Fruit fly (Drosophila melanogaster) whole organism, embryonic: ENCODE data around the gene fmt.

Source experiments
- ATbp ChIP-seq: fragments of 200-800 bp; sonication (Bioruptor generic); optimal IDR thresholded peaks from 2 replicates; lab custom pipeline; 2017; ENCODE audit warnings: missing biosample characterization, mild to moderate bottlenecking, missing genetic modification characterization, missing genetic modification reagents
- Ada2b ChIP-seq: fragments of 200-800 bp; sonication (Bioruptor generic); IDR thresholded peaks from 2 replicates; pipeline ENCODE4 v1.3.6; 2022; ENCODE audit warnings: missing biosample characterization, missing genetic modification characterization
- CG10462 ChIP-seq: fragments of 200-800 bp; sonication (Bioruptor generic); optimal IDR thresholded peaks from 2 replicates; lab custom pipeline; 2016; ENCODE audit warnings: missing biosample characterization, missing genetic modification characterization
- CG10654 ChIP-seq: fragments of 200-800 bp; sonication (Bioruptor generic); optimal IDR thresholded peaks from 2 replicates; lab custom pipeline; 2016; ENCODE audit warnings: missing biosample characterization, missing genetic modification characterization
- CG10979 ChIP-seq: fragments of 200-800 bp; sonication (Bioruptor generic); optimal IDR thresholded peaks from 2 replicates; lab custom pipeline; 2018; ENCODE audit warnings: missing biosample characterization, mild to moderate bottlenecking, missing genetic modification characterization, moderate library complexity
- CG13624 ChIP-seq: fragments of 200-800 bp; sonication (Bioruptor generic); optimal IDR thresholded peaks from 2 replicates; lab custom pipeline; 2016; ENCODE audit warnings: missing biosample characterization, missing genetic modification characterization
- CG1602 ChIP-seq: fragments of 200-800 bp; sonication (Bioruptor generic); optimal IDR thresholded peaks from 3 replicates; lab custom pipeline; 2016; ENCODE audit warnings: missing biosample characterization, missing genetic modification characterization
- CG17328 ChIP-seq: fragments of 200-800 bp; sonication (Bioruptor generic); IDR thresholded peaks from 2 replicates; pipeline ENCODE4 v1.3.6; 2022; ENCODE audit warnings: missing biosample characterization, missing genetic modification characterization
- CG17612 ChIP-seq: fragments of 200-800 bp; sonication (Bioruptor generic); IDR thresholded peaks from 2 replicates; pipeline ENCODE4 v1.3.6; 2022; ENCODE audit warnings: missing biosample characterization, missing genetic modification characterization
- CG2116 ChIP-seq: fragments of 200-800 bp; sonication (Bioruptor generic); optimal IDR thresholded peaks from 3 replicates; lab custom pipeline; 2018; ENCODE audit warnings: missing biosample characterization, mild to moderate bottlenecking, missing genetic modification characterization
- CG2712 ChIP-seq: fragments of 200-800 bp; optimal IDR thresholded peaks from 3 replicates; lab custom pipeline; 2019; ENCODE audit warnings: missing biosample characterization, mild to moderate bottlenecking, missing genetic modification characterization, moderate library complexity
- CG3995 ChIP-seq: fragments of 200-800 bp; sonication (Bioruptor generic); optimal IDR thresholded peaks from 3 replicates; lab custom pipeline; 2016; ENCODE audit warnings: missing biosample characterization, missing genetic modification characterization
- CG4328 ChIP-seq: fragments of 200-800 bp; sonication (Bioruptor generic); optimal IDR thresholded peaks from 3 replicates; lab custom pipeline; 2017; ENCODE audit warnings: missing biosample characterization, missing genetic modification reagents, missing genetic modification characterization
- CG43689 ChIP-seq: fragments of 200-800 bp; sonication (Bioruptor generic); IDR thresholded peaks from 2 replicates; pipeline ENCODE4 v1.3.6; 2022; ENCODE audit warnings: missing biosample characterization, missing genetic modification characterization
- CG6765 ChIP-seq: fragments of 200-800 bp; sonication (Bioruptor generic); optimal IDR thresholded peaks from 3 replicates; lab custom pipeline; 2017; ENCODE audit warnings: missing biosample characterization, mild to moderate bottlenecking, missing genetic modification characterization
- CG8924 ChIP-seq: fragments of 200-800 bp; optimal IDR thresholded peaks from 3 replicates; lab custom pipeline; 2019; ENCODE audit warnings: missing biosample characterization, mild to moderate bottlenecking, missing genetic modification characterization, moderate library complexity
- CG9215 ChIP-seq: fragments of 200-800 bp; sonication (Bioruptor generic); IDR thresholded peaks from 2 replicates; pipeline ENCODE4 v1.3.6; 2022; ENCODE audit warnings: missing biosample characterization, missing genetic modification characterization
- CG9932 ChIP-seq: fragments of 200-800 bp; sonication (Bioruptor generic); IDR thresholded peaks from 2 replicates; pipeline ENCODE4 v1.3.6; 2022; ENCODE audit warnings: missing biosample characterization, missing genetic modification characterization
- CHES-1-like ChIP-seq: fragments of 200-800 bp; sonication (Bioruptor generic); optimal IDR thresholded peaks from 2 replicates; lab custom pipeline; 2016; ENCODE audit warnings: missing biosample characterization, missing genetic modification characterization
- CrebB ChIP-seq: fragments of 200-800 bp; sonication (Bioruptor generic); optimal IDR thresholded peaks from 3 replicates; lab custom pipeline; 2018; ENCODE audit warnings: missing biosample characterization, mild to moderate bottlenecking, missing genetic modification characterization
- Dad ChIP-seq: fragments of 200-800 bp; sonication (Bioruptor generic); optimal IDR thresholded peaks from 3 replicates; lab custom pipeline; 2016; ENCODE audit warnings: missing biosample characterization, missing genetic modification characterization
- Deaf1 ChIP-seq: fragments of 200-800 bp; optimal IDR thresholded peaks from 3 replicates; lab custom pipeline; 2019; ENCODE audit warnings: missing biosample characterization, mild to moderate bottlenecking, missing genetic modification characterization, moderate library complexity
- Dek ChIP-seq: fragments of 200-800 bp; sonication (Bioruptor generic); optimal IDR thresholded peaks from 3 replicates; lab custom pipeline; 2019; ENCODE audit warnings: missing biosample characterization, mild to moderate bottlenecking, missing genetic modification characterization, moderate library complexity
- Doc2 ChIP-seq: fragments of 200-800 bp; sonication (Bioruptor generic); IDR thresholded peaks from 2 replicates; pipeline ENCODE4 v1.3.6; 2022; ENCODE audit warnings: missing biosample characterization, missing genetic modification characterization
- E2f1 ChIP-seq: fragments of 200-800 bp; sonication (Bioruptor generic); IDR thresholded peaks from 2 replicates; pipeline ENCODE4 v1.3.6; 2022; ENCODE audit warnings: missing biosample characterization, missing genetic modification characterization
- H2.0 ChIP-seq: fragments of 200-800 bp; sonication (Bioruptor generic); IDR thresholded peaks from 2 replicates; pipeline ENCODE4 v1.3.6; 2022; ENCODE audit warnings: missing biosample characterization, missing genetic modification characterization
- HmgD ChIP-seq: fragments of 200-800 bp; sonication (Bioruptor generic); optimal IDR thresholded peaks from 3 replicates; lab custom pipeline; 2016; ENCODE audit warnings: missing biosample characterization, missing genetic modification characterization
- Hr51 ChIP-seq, 2 experiments: fragments of 200-800 bp; sonication (Bioruptor generic); optimal IDR thresholded peaks; 2 replicates in 1 of 2; 3 replicates in 1 of 2; lab custom pipeline; 2016 to 2018; ENCODE audit warnings: missing biosample characterization in 2 of 2, missing genetic modification characterization in 2 of 2, mild to moderate bottlenecking in 1 of 2, moderate library complexity in 1 of 2
- Med ChIP-seq: fragments of 200-800 bp; sonication (Bioruptor generic); peaks from one replicate; lab custom pipeline; 2016; ENCODE audit warnings: missing biosample characterization, missing genetic modification characterization, mild to moderate bottlenecking, inconsistent platforms, moderate library complexity
- Nf-YB ChIP-seq: fragments of 200-800 bp; sonication (Bioruptor generic); optimal IDR thresholded peaks from 3 replicates; lab custom pipeline; 2019; ENCODE audit warnings: missing biosample characterization, mild to moderate bottlenecking, missing genetic modification characterization, moderate library complexity
- Oaz ChIP-seq: fragments of 200-800 bp; sonication (Bioruptor generic); IDR thresholded peaks from 2 replicates; pipeline ENCODE4 v1.3.6; 2022; ENCODE audit warnings: missing biosample characterization, missing genetic modification characterization
- PHDP ChIP-seq: fragments of 200-800 bp; sonication (Bioruptor generic); optimal IDR thresholded peaks from 3 replicates; lab custom pipeline; 2018; ENCODE audit warnings: missing biosample characterization, mild to moderate bottlenecking, missing genetic modification characterization, moderate library complexity
- Poxn ChIP-seq: fragments of 200-800 bp; sonication (Bioruptor generic); IDR thresholded peaks from 2 replicates; pipeline ENCODE4 v1.3.6; 2022; ENCODE audit warnings: missing biosample characterization, missing genetic modification characterization
- Sry-δ ChIP-seq: fragments of 200-800 bp; sonication (Bioruptor generic); optimal IDR thresholded peaks from 2 replicates; lab custom pipeline; 2016; ENCODE audit warnings: missing biosample characterization, missing genetic modification characterization
- aop ChIP-seq: fragments of 200-800 bp; sonication (Bioruptor generic); IDR thresholded peaks from 2 replicates; pipeline ENCODE4 v1.3.6; 2022; ENCODE audit warnings: missing biosample characterization, missing genetic modification characterization
- ato ChIP-seq: fragments of 200-800 bp; sonication (Bioruptor generic); IDR thresholded peaks from 2 replicates; pipeline ENCODE4 v1.3.6; 2022; ENCODE audit warnings: missing biosample characterization, missing genetic modification characterization; ENCODE audit not compliant: partially characterized antibody
- crc ChIP-seq: fragments of 200-800 bp; sonication (Bioruptor generic); optimal IDR thresholded peaks from 2 replicates; lab custom pipeline; 2016; ENCODE audit warnings: missing biosample characterization, missing genetic modification characterization
- danr ChIP-seq: fragments of 200-800 bp; sonication (Bioruptor generic); IDR thresholded peaks from 2 replicates; pipeline ENCODE4 v1.3.6; 2022; ENCODE audit warnings: missing biosample characterization, missing genetic modification characterization
- dimm ChIP-seq: fragments of 200-800 bp; sonication (Bioruptor generic); IDR thresholded peaks from 2 replicates; pipeline ENCODE4 v1.3.6; 2022; ENCODE audit warnings: missing biosample characterization, missing genetic modification characterization
- ems ChIP-seq: fragments of 200-800 bp; sonication (Bioruptor generic); optimal IDR thresholded peaks from 3 replicates; lab custom pipeline; 2016; ENCODE audit warnings: missing biosample characterization, missing genetic modification characterization
- gsb ChIP-seq: fragments of 200-800 bp; sonication (Bioruptor generic); IDR thresholded peaks from 2 replicates; pipeline ENCODE4 v1.3.6; 2022; ENCODE audit warnings: missing biosample characterization, missing genetic modification characterization
- h ChIP-seq: fragments of >200 bp; optimal IDR thresholded peaks from 2 replicates; lab custom pipeline; 2017
- ken ChIP-seq: fragments of 200-800 bp; sonication (Bioruptor generic); IDR thresholded peaks from 3 replicates; pipeline ENCODE4 v1.3.6; 2022; ENCODE audit warnings: missing biosample characterization, missing genetic modification characterization
- maf-S ChIP-seq: fragments of 200-800 bp; sonication (Bioruptor generic); optimal IDR thresholded peaks from 2 replicates; lab custom pipeline; 2016; ENCODE audit warnings: missing biosample characterization, missing genetic modification characterization
- nau ChIP-seq: fragments of 200-800 bp; sonication (Bioruptor generic); optimal IDR thresholded peaks from 3 replicates; lab custom pipeline; 2017; ENCODE audit warnings: missing biosample characterization, mild to moderate bottlenecking, missing genetic modification characterization, missing genetic modification reagents
- otp ChIP-seq: fragments of 200-800 bp; sonication (Bioruptor generic); IDR thresholded peaks from 3 replicates; pipeline ENCODE4, ENCODE4 v1.3.6; 2022; ENCODE audit warnings: missing biosample characterization, missing genetic modification characterization
- repo ChIP-seq: fragments of 200-800 bp; sonication (Bioruptor generic); optimal IDR thresholded peaks from 2 replicates; lab custom pipeline; 2016; ENCODE audit warnings: missing biosample characterization, missing genetic modification characterization
- row ChIP-seq: fragments of 200-800 bp; sonication (Bioruptor generic); IDR thresholded peaks from 3 replicates; pipeline ENCODE4 v1.3.6; 2022; ENCODE audit warnings: missing biosample characterization, missing genetic modification characterization
- salm ChIP-seq: fragments of 200-800 bp; sonication (Bioruptor generic); optimal IDR thresholded peaks from 2 replicates; lab custom pipeline; 2018; ENCODE audit warnings: missing biosample characterization, mild to moderate bottlenecking, missing genetic modification characterization
- shn ChIP-seq: fragments of 200-800 bp; sonication (Bioruptor generic); optimal IDR thresholded peaks from 3 replicates; lab custom pipeline; 2016; ENCODE audit warnings: missing biosample characterization, missing genetic modification characterization
- tin ChIP-seq: fragments of 200-800 bp; sonication (Bioruptor generic); optimal IDR thresholded peaks from 3 replicates; lab custom pipeline; 2016; ENCODE audit warnings: missing biosample characterization, missing genetic modification characterization
- twi ChIP-seq: fragments of 200-800 bp; optimal IDR thresholded peaks from 2 replicates; lab custom pipeline; 2019; ENCODE audit warnings: missing biosample characterization, mild to moderate bottlenecking, missing genetic modification characterization, moderate library complexity
- zf30C ChIP-seq: fragments of 200-800 bp; sonication (Bioruptor generic); optimal IDR thresholded peaks from 3 replicates; lab custom pipeline; 2018; ENCODE audit warnings: missing biosample characterization, mild to moderate bottlenecking, missing genetic modification characterization

fmt gene

dm6 chr3L:6139924-6140574, 33.6 kb downstream of the fmt start, which contains the start of gene Cpr65Av (continued):
- TF ChIP-seq danr (GFP tag; lab: Robert Waterston, UW) (no peak), dimm (no peak), CG10654 (no peak), H2.0 (GFP tag; lab: Robert Waterston, UW) (no peak), CG6765 (no peak), Dek (tag; lab: Kevin White, UChicago) (no peak), CG9932 (GFP tag; lab: Robert Waterston, UW) (no peak), ato (no peak), maf-S (GFP tag; lab: Kevin White, UChicago) (no peak), CG17612 (no peak), Med (GFP tag; lab: Kevin White, UChicago) (peak; percentile 52), CG8924 (no peak), Dad (GFP tag; lab: Kevin White, UChicago) (no peak), h (lab: Kevin White, UChicago) (no peak), CrebB (tag; lab: Kevin White, UChicago) (peak; percentile 26), CG2712 (tag; lab: Kevin White, UChicago) (no peak), CG3995 (GFP tag; lab: Kevin White, UChicago) (no peak), ems (no peak), CHES-1-like (GFP tag; lab: Kevin White, UChicago) (no peak), CG43689 (GFP tag; lab: Robert Waterston, UW) (no peak), gsb (GFP tag; lab: Robert Waterston, UW) (no peak), Nf-YB (GFP tag; lab: Kevin White, UChicago) (no peak), Sry-δ (GFP tag; lab: Kevin White, UChicago) (no peak), CG1602 (no peak), row (GFP tag; lab: Robert Waterston, UW) (no peak), Hr51 (GFP tag; optimal IDR thresholded peaks at IDR 0.05; lab: Kevin White, UChicago) (peak in 1 of 2 experiments; percentile 43), CG9215 (no peak), CG17328 (GFP tag; lab: Robert Waterston, UW) (no peak), Deaf1 (tag; lab: Kevin White, UChicago) (no peak), ATbp (GFP tag; lab: Kevin White, UChicago) (peak; percentile 62), Doc2 (GFP tag; lab: Robert Waterston, UW) (no peak), shn (GFP tag; lab: Kevin White, UChicago) (no peak), ken (GFP tag; lab: Robert Waterston, UW) (no peak), aop (GFP tag; lab: Robert Waterston, UW) (no peak), crc (GFP tag; lab: Kevin White, UChicago) (no peak), CG10979 (no peak), salm (tag; lab: Kevin White, UChicago) (no peak), CG4328 (GFP tag; lab: Kevin White, UChicago) (no peak), twi (tag; lab: Kevin White, UChicago) (no peak), repo (no peak), E2f1 (no peak), otp (GFP tag; lab: Robert Waterston, UW) (peak; percentile 17; the same call in 1 of the 3 replicates), Ada2b (GFP tag; lab: Robert Waterston, UW) (no peak), CG2116 (GFP tag; lab: Kevin White, UChicago) (no peak), PHDP (tag; lab: Kevin White, UChicago) (peak; percentile 54), tin (GFP tag; lab: Kevin White, UChicago) (no peak), Oaz (no peak), zf30C (GFP tag; lab: Kevin White, UChicago) (no peak), CG10462 (GFP tag; lab: Kevin White, UChicago) (no peak), nau (GFP tag; lab: Kevin White, UChicago) (peak; percentile 3), CG13624 (GFP tag; lab: Kevin White, UChicago) (no peak), Poxn (GFP tag; lab: Robert Waterston, UW) (no peak), HmgD (GFP tag; lab: Kevin White, UChicago) (no peak)
